Fruit fly (Drosophila melanogaster) whole organism, embryonic: ENCODE results near the gene Acp32CD.

Source experiments
- ATbp ChIP-seq: fragments of 200-800 bp; sonication (Bioruptor generic); optimal IDR thresholded peaks from 2 replicates; lab custom pipeline; 2017; ENCODE audit warnings: missing biosample characterization, mild to moderate bottlenecking, missing genetic modification characterization, missing genetic modification reagents
- BEAF-32 ChIP-seq: fragments of 200-800 bp; sonication (Bioruptor generic); optimal IDR thresholded peaks from 3 replicates; lab custom pipeline; 2017; ENCODE audit warnings: missing biosample characterization, missing genetic modification characterization, mild to moderate bottlenecking, moderate library complexity, missing genetic modification reagents
- CG10565 ChIP-seq: fragments of 200-800 bp; sonication (Bioruptor generic); optimal IDR thresholded peaks from 3 replicates; lab custom pipeline; 2016; ENCODE audit warnings: missing biosample characterization, mild to moderate bottlenecking, missing genetic modification characterization
- CG12104 ChIP-seq: fragments of 200-800 bp; sonication (Bioruptor generic); optimal IDR thresholded peaks from 3 replicates; lab custom pipeline; 2016; ENCODE audit warnings: missing biosample characterization, missing genetic modification characterization
- CG12219 ChIP-seq: fragments of 200-800 bp; sonication (Bioruptor generic); optimal IDR thresholded peaks from 3 replicates; lab custom pipeline; 2018; ENCODE audit warnings: missing biosample characterization, mild to moderate bottlenecking, missing genetic modification characterization
- CG17359 ChIP-seq: fragments of 200-800 bp; sonication (Bioruptor generic); optimal IDR thresholded peaks from 3 replicates; lab custom pipeline; 2018; ENCODE audit warnings: missing biosample characterization, mild to moderate bottlenecking, missing genetic modification characterization, moderate library complexity
- CG33213 ChIP-seq: fragments of 200-800 bp; sonication (Bioruptor generic); optimal IDR thresholded peaks from 3 replicates; lab custom pipeline; 2016; ENCODE audit warnings: missing biosample characterization, missing genetic modification characterization
- CG3995 ChIP-seq: fragments of 200-800 bp; sonication (Bioruptor generic); optimal IDR thresholded peaks from 3 replicates; lab custom pipeline; 2016; ENCODE audit warnings: missing biosample characterization, missing genetic modification characterization
- CG4854 ChIP-seq: fragments of 200-800 bp; sonication (Bioruptor generic); optimal IDR thresholded peaks from 2 replicates; lab custom pipeline; 2016; ENCODE audit warnings: missing biosample characterization, missing genetic modification characterization, inconsistent platforms
- CG6791 ChIP-seq: fragments of 200-800 bp; sonication (Bioruptor generic); IDR thresholded peaks from 3 replicates; pipeline ENCODE4 v1.3.6; 2022; ENCODE audit warnings: missing biosample characterization, missing genetic modification characterization; ENCODE audit not compliant: partially characterized antibody
- CG7556 ChIP-seq: fragments of 200-800 bp; sonication (Bioruptor generic); optimal IDR thresholded peaks from 2 replicates; lab custom pipeline; 2017; ENCODE audit warnings: missing biosample characterization, mild to moderate bottlenecking, missing genetic modification characterization
- CG8290 ChIP-seq, 3 experiments: fragments of 200-800 bp; sonication (Bioruptor generic); optimal IDR thresholded peaks; 2 replicates each; lab custom pipeline; 2016 to 2019; ENCODE audit warnings: missing biosample characterization in 3 of 3, missing genetic modification characterization in 3 of 3, mild to moderate bottlenecking in 2 of 3, moderate library complexity in 1 of 3
- CG8359 ChIP-seq: fragments of 200-800 bp; sonication (Bioruptor generic); optimal IDR thresholded peaks from 2 replicates; lab custom pipeline; 2017; ENCODE audit warnings: missing biosample characterization, mild to moderate bottlenecking, missing genetic modification characterization, borderline replicate concordance
- CG8478 ChIP-seq: fragments of >200 bp; optimal IDR thresholded peaks from 2 replicates; lab custom pipeline; 2018
- D19B ChIP-seq: fragments of 200-800 bp; sonication (Bioruptor generic); optimal IDR thresholded peaks from 2 replicates; lab custom pipeline; 2017; ENCODE audit warnings: missing biosample characterization, mild to moderate bottlenecking, missing genetic modification characterization
- Dll ChIP-seq: fragments of 200-800 bp; sonication (Bioruptor generic); IDR thresholded peaks from 4 replicates; pipeline ENCODE4 v1.3.6; 2022; ENCODE audit warnings: missing biosample characterization, missing genetic modification characterization; ENCODE audit not compliant: partially characterized antibody
- ERR ChIP-seq: fragments of 200-800 bp; sonication (Bioruptor generic); optimal IDR thresholded peaks from 2 replicates; lab custom pipeline; 2016; ENCODE audit warnings: missing biosample characterization, missing genetic modification characterization
- Ets65A ChIP-seq: fragments of 200-800 bp; sonication (Bioruptor generic); peaks from one replicate; lab custom pipeline; 2016; ENCODE audit warnings: missing biosample characterization, missing genetic modification characterization
- HmgZ ChIP-seq: fragments of 200-800 bp; sonication (Bioruptor generic); optimal IDR thresholded peaks from 2 replicates; lab custom pipeline; 2018; ENCODE audit warnings: missing biosample characterization, mild to moderate bottlenecking, missing genetic modification characterization
- Hr78 ChIP-seq, 2 experiments: fragments of 200-800 bp in 1 of 2; fragments of >200 bp in 1 of 2; sonication (Bioruptor generic) in 1 of 2; optimal IDR thresholded peaks; 2 replicates each; lab custom pipeline; 2017 to 2019; ENCODE audit warnings: missing biosample characterization in 2 of 2, missing genetic modification characterization in 2 of 2, mild to moderate bottlenecking in 1 of 2, moderate library complexity in 1 of 2
- Med ChIP-seq: fragments of 200-800 bp; sonication (Bioruptor generic); peaks from one replicate; lab custom pipeline; 2016; ENCODE audit warnings: missing biosample characterization, missing genetic modification characterization, mild to moderate bottlenecking, inconsistent platforms, moderate library complexity
- Meics ChIP-seq: fragments of 200-800 bp; sonication (Bioruptor generic); optimal IDR thresholded peaks from 2 replicates; lab custom pipeline; 2017; ENCODE audit warnings: missing biosample characterization, mild to moderate bottlenecking, missing genetic modification characterization
- Nf-YB ChIP-seq: fragments of 200-800 bp; sonication (Bioruptor generic); optimal IDR thresholded peaks from 3 replicates; lab custom pipeline; 2019; ENCODE audit warnings: missing biosample characterization, mild to moderate bottlenecking, missing genetic modification characterization, moderate library complexity
- Ptx1 ChIP-seq: fragments of 200-800 bp; sonication (Bioruptor generic); IDR thresholded peaks from 2 replicates; pipeline ENCODE4 v1.3.6; 2022; ENCODE audit warnings: missing biosample characterization, missing genetic modification characterization
- amos ChIP-seq: fragments of 200-800 bp; sonication (Bioruptor generic); IDR thresholded peaks from 2 replicates; pipeline ENCODE4 v1.3.6; 2022; ENCODE audit warnings: missing biosample characterization, missing genetic modification characterization; ENCODE audit not compliant: partially characterized antibody
- ara ChIP-seq: fragments of 200-800 bp; sonication (Bioruptor generic); IDR thresholded peaks from 2 replicates; pipeline ENCODE4 v1.3.6; 2022; ENCODE audit warnings: missing biosample characterization, missing genetic modification characterization
- crp ChIP-seq, 2 experiments: fragments of 200-800 bp; sonication (Bioruptor generic); optimal IDR thresholded peaks; 2 replicates in 1 of 2; 3 replicates in 1 of 2; lab custom pipeline; 2017; ENCODE audit warnings: missing biosample characterization in 2 of 2, missing genetic modification characterization in 2 of 2, mild to moderate bottlenecking in 1 of 2, moderate library complexity in 1 of 2
- fu2 ChIP-seq: fragments of 200-800 bp; sonication (Bioruptor generic); optimal IDR thresholded peaks from 2 replicates; lab custom pipeline; 2016; ENCODE audit warnings: missing biosample characterization, missing genetic modification characterization
- grau ChIP-seq: fragments of 200-800 bp; optimal IDR thresholded peaks from 3 replicates; lab custom pipeline; 2019; ENCODE audit warnings: missing biosample characterization, mild to moderate bottlenecking, missing genetic modification characterization, moderate library complexity
- gro ChIP-seq: fragments of 200-800 bp; sonication (Bioruptor generic); optimal IDR thresholded peaks from 2 replicates; lab custom pipeline; 2016; ENCODE audit warnings: missing biosample characterization, missing genetic modification characterization
- jigr1 ChIP-seq: fragments of 200-800 bp; sonication (Bioruptor generic); IDR thresholded peaks from 3 replicates; pipeline ENCODE4 v1.3.6; 2022; ENCODE audit warnings: missing biosample characterization, missing genetic modification characterization
- prd ChIP-seq, 3 experiments: fragments of >200 bp in 2 of 3; fragments of 200-800 bp in 1 of 3; sonication (Bioruptor generic) in 1 of 3; optimal IDR thresholded peaks in 2 of 3; IDR thresholded peaks in 1 of 3; 2 replicates in 2 of 3; 3 replicates in 1 of 3; pipeline versions ENCODE4 v1.3.6 to Lab custom; 2017 to 2022; ENCODE audit warnings: missing biosample characterization in 1 of 3, missing genetic modification characterization in 1 of 3
- repo ChIP-seq: fragments of 200-800 bp; sonication (Bioruptor generic); optimal IDR thresholded peaks from 2 replicates; lab custom pipeline; 2016; ENCODE audit warnings: missing biosample characterization, missing genetic modification characterization
- sens ChIP-seq: fragments of 200-800 bp; sonication (Bioruptor generic); peaks from one replicate; lab custom pipeline; 2016; ENCODE audit warnings: missing biosample characterization, missing genetic modification characterization
- trem ChIP-seq: fragments of 200-800 bp; optimal IDR thresholded peaks from 3 replicates; lab custom pipeline; 2019; ENCODE audit warnings: missing biosample characterization, mild to moderate bottlenecking, missing genetic modification characterization, moderate library complexity
- twi ChIP-seq: fragments of 200-800 bp; optimal IDR thresholded peaks from 2 replicates; lab custom pipeline; 2019; ENCODE audit warnings: missing biosample characterization, mild to moderate bottlenecking, missing genetic modification characterization, moderate library complexity
- unpg ChIP-seq: fragments of 200-800 bp; sonication (Bioruptor generic); optimal IDR thresholded peaks from 3 replicates; lab custom pipeline; 2018; ENCODE audit warnings: missing biosample characterization, mild to moderate bottlenecking, missing genetic modification characterization, moderate library complexity

Gene Acp32CD

DNA sequence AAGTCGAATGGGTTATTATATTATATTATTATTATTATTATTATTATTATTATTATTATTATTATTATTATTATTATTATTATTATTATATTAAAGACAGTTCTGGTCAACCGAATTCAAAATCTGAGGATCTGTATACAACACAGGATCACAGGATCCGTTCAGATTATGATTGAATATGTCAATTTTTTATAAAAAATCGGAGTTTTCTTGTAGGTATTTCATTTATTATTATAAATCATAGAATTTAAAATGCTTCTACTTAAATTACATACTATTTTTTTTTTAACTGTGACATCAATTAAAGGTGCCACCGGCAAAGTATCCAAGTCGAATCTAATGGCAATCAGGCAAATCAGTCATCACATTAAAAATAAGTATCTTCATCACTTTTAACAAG, 1.3 kb downstream of the Acp32CD start, which contains the start of gene CG14913:
CG14913 (plus strand) TSS at position 301 of the 400 bp plus-strand sequence.
- TF ChIP-seq amos (no peak), ERR (GFP tag; lab: Kevin White, UChicago) (no peak), CG7556 (GFP tag; lab: Kevin White, UChicago) (no peak), CG8290 (GFP tag; optimal IDR thresholded peaks at IDR 0.05; lab: Kevin White, UChicago) (no peak), CG8290 (tag; optimal IDR thresholded peaks at IDR 0.05; lab: Kevin White, UChicago) (no peak), CG10565 (GFP tag; lab: Kevin White, UChicago) (no peak), trem (tag; lab: Kevin White, UChicago) (no peak), Meics (no peak), Dll (GFP tag; lab: Robert Waterston, UW) (no peak), crp (GFP tag; optimal IDR thresholded peaks at IDR 0.05; lab: Kevin White, UChicago) (no peak), CG8359 (GFP tag; lab: Kevin White, UChicago) (no peak), gro (GFP tag; lab: Kevin White, UChicago) (no peak), jigr1 (GFP tag; lab: Robert Waterston, UW) (no peak), fu2 (no peak), grau (tag; lab: Kevin White, UChicago) (no peak), repo (no peak), CG4854 (GFP tag; lab: Kevin White, UChicago) (no peak), CG12104 (GFP tag; lab: Kevin White, UChicago) (no peak), unpg (GFP tag; lab: Kevin White, UChicago) (no peak)

dm6 chr2L:11021606-11022005, 6.2 kb downstream of the Acp32CD start:
- TF ChIP-seq Ets65A (peak; percentile 11), D19B (GFP tag; lab: Kevin White, UChicago) (peak; percentile 61), CG8478 (lab: Kevin White, UChicago) (no peak)
- TF ChIP-seq, all 482 proteins: peak for 2

- TF ChIP-seq ATbp (GFP tag; lab: Kevin White, UChicago) (no peak), CG3995 (no peak), Nf-YB (GFP tag; lab: Kevin White, UChicago) (no peak), prd (optimal IDR thresholded peaks at IDR 0.05; lab: Kevin White, UChicago) (no peak), prd (GFP tag; IDR thresholded peaks at IDR 0.05; lab: Robert Waterston, UW) (peak; percentile 21; the same call in 1 of the 3 replicates), sens (GFP tag; lab: Kevin White, UChicago) (peak; percentile 60), Med (GFP tag; lab: Kevin White, UChicago) (peak; percentile 39)
Observed at dm6 chr2L:11022804-11023203, 7.4 kb downstream of the Acp32CD start.

- TF ChIP-seq BEAF-32 (GFP tag; lab: Kevin White, UChicago) = no peak
- TF ChIP-seq Hr78 (GFP tag; optimal IDR thresholded peaks at IDR 0.05; lab: Kevin White, UChicago) = no peak
- no peak for TF ChIP-seq CG6791
- TF ChIP-seq Ptx1 (GFP tag; lab: Robert Waterston, UW) = no peak
- no peak for TF ChIP-seq twi (tag; lab: Kevin White, UChicago)
- TF ChIP-seq HmgZ (tag; lab: Kevin White, UChicago) = no peak
- no peak for TF ChIP-seq CG33213
- no peak for TF ChIP-seq ara (GFP tag; lab: Robert Waterston, UW)
- TF ChIP-seq CG12219 = no peak
- no peak for TF ChIP-seq CG17359 (tag; lab: Kevin White, UChicago)
Observed at dm6 chr2L:11023875-11024274, 8.5 kb downstream of the Acp32CD start.
